Fruit fly (Drosophila melanogaster) whole organism, embryonic: ENCODE measurements around the gene CG43880.

ENCODE experiments used
- Abd-B ChIP-seq: fragments of 200-800 bp; sonication (Bioruptor generic); optimal IDR thresholded peaks from 2 replicates; lab custom pipeline; 2018; ENCODE audit warnings: missing biosample characterization, mild to moderate bottlenecking, missing genetic modification characterization, moderate library complexity
- Atf-2 ChIP-seq: fragments of 200-800 bp; sonication (Bioruptor generic); optimal IDR thresholded peaks from 2 replicates; lab custom pipeline; 2016; ENCODE audit warnings: missing biosample characterization, missing genetic modification characterization
- Blimp-1 ChIP-seq: fragments of 200-800 bp; sonication (Bioruptor generic); optimal IDR thresholded peaks from 3 replicates; lab custom pipeline; 2018; ENCODE audit warnings: missing biosample characterization, missing genetic modification characterization, mild to moderate bottlenecking, moderate library complexity, missing genetic modification reagents
- CG11093 ChIP-seq: fragments of 200-800 bp; sonication (Bioruptor generic); IDR thresholded peaks from 3 replicates; pipeline ENCODE4 v1.3.6; 2022; ENCODE audit warnings: missing biosample characterization, missing genetic modification characterization
- CG11560 ChIP-seq: fragments of 200-800 bp; sonication (Bioruptor generic); IDR thresholded peaks from 3 replicates; pipeline ENCODE4 v1.3.6; 2022; ENCODE audit warnings: missing biosample characterization, missing genetic modification characterization
- CG17802 ChIP-seq: fragments of 200-800 bp; sonication (Bioruptor generic); optimal IDR thresholded peaks from 2 replicates; lab custom pipeline; 2018; ENCODE audit warnings: missing biosample characterization, mild to moderate bottlenecking, missing genetic modification characterization, moderate library complexity
- CG18599 ChIP-seq: fragments of 200-800 bp; sonication (Bioruptor generic); optimal IDR thresholded peaks from 3 replicates; lab custom pipeline; 2017; ENCODE audit warnings: missing biosample characterization, missing genetic modification characterization, mild to moderate bottlenecking, moderate library complexity, missing genetic modification reagents
- CG18619 ChIP-seq: fragments of 200-800 bp; sonication (Bioruptor generic); optimal IDR thresholded peaks from 3 replicates; lab custom pipeline; 2017; ENCODE audit warnings: missing biosample characterization, mild to moderate bottlenecking, missing genetic modification characterization
- CG31365 ChIP-seq: fragments of 200-800 bp; sonication (Bioruptor generic); optimal IDR thresholded peaks from 2 replicates; lab custom pipeline; 2018; ENCODE audit warnings: missing biosample characterization, mild to moderate bottlenecking, missing genetic modification characterization
- CG32767 ChIP-seq: fragments of 200-800 bp; sonication (Bioruptor generic); IDR thresholded peaks from 2 replicates; pipeline ENCODE4 v1.3.6; 2022; ENCODE audit warnings: missing biosample characterization, missing genetic modification characterization
- CG4707 ChIP-seq: fragments of 200-800 bp; sonication (Bioruptor generic); optimal IDR thresholded peaks from 2 replicates; lab custom pipeline; 2018; ENCODE audit warnings: missing biosample characterization, mild to moderate bottlenecking, missing genetic modification characterization, moderate library complexity
- CG6254 ChIP-seq: fragments of 200-800 bp; sonication (Bioruptor generic); optimal IDR thresholded peaks from 3 replicates; lab custom pipeline; 2017; ENCODE audit warnings: mild to moderate bottlenecking, missing biosample characterization, missing genetic modification reagents, missing genetic modification characterization
- CG6654 ChIP-seq: fragments of 200-800 bp; sonication (Bioruptor generic); optimal IDR thresholded peaks from 2 replicates; lab custom pipeline; 2017; ENCODE audit warnings: missing biosample characterization, mild to moderate bottlenecking, missing genetic modification characterization
- CG7357 ChIP-seq: fragments of 200-800 bp; sonication (Bioruptor generic); IDR thresholded peaks from 3 replicates; pipeline ENCODE4 v1.3.6; 2022; ENCODE audit warnings: missing biosample characterization, missing genetic modification characterization
- CG7745 ChIP-seq: fragments of 200-800 bp; sonication (Bioruptor generic); optimal IDR thresholded peaks from 2 replicates; lab custom pipeline; 2018; ENCODE audit warnings: missing biosample characterization, mild to moderate bottlenecking, missing genetic modification characterization, moderate library complexity
- CG9437 ChIP-seq: fragments of 200-800 bp; sonication (Bioruptor generic); optimal IDR thresholded peaks from 2 replicates; lab custom pipeline; 2018; ENCODE audit warnings: missing biosample characterization, mild to moderate bottlenecking, missing genetic modification characterization
- Dip2 ChIP-seq: fragments of 200-800 bp; sonication (Bioruptor generic); IDR thresholded peaks from 2 replicates; pipeline ENCODE4 v1.3.6; 2022; ENCODE audit warnings: missing biosample characterization, missing genetic modification characterization
- GATAe ChIP-seq: fragments of 200-800 bp; sonication (Bioruptor generic); conservative IDR thresholded peaks from 2 replicates; pipeline ENCODE4 v1.3.6; 2022; ENCODE audit warnings: missing biosample characterization, missing genetic modification characterization
- Hr78 ChIP-seq, 2 experiments: fragments of 200-800 bp in 1 of 2; fragments of >200 bp in 1 of 2; sonication (Bioruptor generic) in 1 of 2; optimal IDR thresholded peaks; 2 replicates each; lab custom pipeline; 2017 to 2019; ENCODE audit warnings: missing biosample characterization in 2 of 2, missing genetic modification characterization in 2 of 2, mild to moderate bottlenecking in 1 of 2, moderate library complexity in 1 of 2
- Lim3 ChIP-seq: fragments of 200-800 bp; sonication (Bioruptor generic); IDR thresholded peaks from 2 replicates; pipeline ENCODE4 v1.3.6; 2022; ENCODE audit warnings: missing biosample characterization, missing genetic modification characterization
- MTF-1 ChIP-seq: fragments of 200-800 bp; sonication (Bioruptor generic); optimal IDR thresholded peaks from 2 replicates; lab custom pipeline; 2018; ENCODE audit warnings: missing biosample characterization, mild to moderate bottlenecking, missing genetic modification characterization, borderline replicate concordance
- Pdp1 ChIP-seq, 2 experiments: fragments of 200-800 bp; sonication (Bioruptor generic); optimal IDR thresholded peaks; 3 replicates each; lab custom pipeline; 2016; ENCODE audit warnings: missing biosample characterization in 2 of 2, missing genetic modification characterization in 2 of 2, mild to moderate bottlenecking in 1 of 2, moderate library complexity in 1 of 2
- Ptx1 ChIP-seq: fragments of 200-800 bp; sonication (Bioruptor generic); IDR thresholded peaks from 2 replicates; pipeline ENCODE4 v1.3.6; 2022; ENCODE audit warnings: missing biosample characterization, missing genetic modification characterization
- Rfx ChIP-seq: fragments of 200-800 bp; sonication (Bioruptor generic); IDR thresholded peaks from 2 replicates; pipeline ENCODE4 v1.3.6; 2022; ENCODE audit warnings: missing biosample characterization, missing genetic modification characterization
- Ssrp ChIP-seq: fragments of 200-800 bp; sonication (Bioruptor generic); optimal IDR thresholded peaks from 2 replicates; lab custom pipeline; 2018; ENCODE audit warnings: missing biosample characterization, mild to moderate bottlenecking, missing genetic modification characterization, moderate library complexity
- Trl ChIP-seq, 3 experiments: fragments of >200 bp in 2 of 3; fragments of 200-800 bp in 1 of 3; sonication (Bioruptor generic) in 1 of 3; optimal IDR thresholded peaks; 2 replicates in 1 of 3; 3 replicates in 2 of 3; lab custom pipeline; 2016 to 2017; ENCODE audit warnings: missing biosample characterization in 1 of 3, missing genetic modification characterization in 1 of 3
- YL-1 ChIP-seq: fragments of 200-800 bp; sonication (Bioruptor generic); optimal IDR thresholded peaks from 3 replicates; lab custom pipeline; 2017; ENCODE audit warnings: missing biosample characterization, mild to moderate bottlenecking, missing genetic modification characterization
- az2 ChIP-seq: fragments of 200-800 bp; sonication (Bioruptor generic); optimal IDR thresholded peaks from 3 replicates; lab custom pipeline; 2016; ENCODE audit warnings: missing biosample characterization, missing genetic modification characterization
- bigmax ChIP-seq: fragments of 200-800 bp; sonication (Bioruptor generic); optimal IDR thresholded peaks from 2 replicates; lab custom pipeline; 2018; ENCODE audit warnings: missing biosample characterization, mild to moderate bottlenecking, missing genetic modification characterization
- dati ChIP-seq: fragments of 200-800 bp; sonication (Bioruptor generic); IDR thresholded peaks from 2 replicates; pipeline ENCODE4 v1.3.6; 2022; ENCODE audit warnings: missing biosample characterization, missing genetic modification characterization
- ewg ChIP-seq: fragments of 200-800 bp; sonication (Bioruptor generic); optimal IDR thresholded peaks from 3 replicates; lab custom pipeline; 2017; ENCODE audit warnings: mild to moderate bottlenecking, missing biosample characterization, missing genetic modification reagents, missing genetic modification characterization
- gcm2 ChIP-seq: fragments of 200-800 bp; sonication (Bioruptor generic); optimal IDR thresholded peaks from 2 replicates; lab custom pipeline; 2016; ENCODE audit warnings: missing biosample characterization, missing genetic modification characterization
- grau ChIP-seq: fragments of 200-800 bp; optimal IDR thresholded peaks from 3 replicates; lab custom pipeline; 2019; ENCODE audit warnings: missing biosample characterization, mild to moderate bottlenecking, missing genetic modification characterization, moderate library complexity
- hb ChIP-seq: fragments of 200-800 bp; sonication (Bioruptor generic); IDR thresholded peaks from 3 replicates; pipeline ENCODE4 v1.3.6; 2022; ENCODE audit warnings: missing biosample characterization, missing genetic modification characterization; ENCODE audit not compliant: partially characterized antibody
- hbn ChIP-seq: fragments of 200-800 bp; sonication (Bioruptor generic); IDR thresholded peaks from 2 replicates; pipeline ENCODE4 v1.3.6; 2022; ENCODE audit warnings: missing biosample characterization, missing genetic modification characterization; ENCODE audit not compliant: partially characterized antibody
- hth ChIP-seq: fragments of >200 bp; optimal IDR thresholded peaks from 2 replicates; lab custom pipeline; 2017; ENCODE audit warnings: inconsistent platforms
- inv ChIP-seq: fragments of 200-800 bp; sonication (Bioruptor generic); IDR thresholded peaks from 2 replicates; pipeline ENCODE4 v1.3.6; 2022; ENCODE audit warnings: missing biosample characterization, missing genetic modification characterization; ENCODE audit not compliant: partially characterized antibody
- jing ChIP-seq: fragments of 200-800 bp; sonication (Bioruptor generic); optimal IDR thresholded peaks from 2 replicates; lab custom pipeline; 2018; ENCODE audit warnings: missing biosample characterization, mild to moderate bottlenecking, missing genetic modification characterization
- jumu ChIP-seq: fragments of 200-800 bp; sonication (Bioruptor generic); optimal IDR thresholded peaks from 3 replicates; lab custom pipeline; 2016; ENCODE audit warnings: missing biosample characterization, missing genetic modification characterization
- lab ChIP-seq: fragments of 200-800 bp; sonication (Bioruptor generic); optimal IDR thresholded peaks from 3 replicates; lab custom pipeline; 2017; ENCODE audit warnings: missing biosample characterization, missing genetic modification characterization, mild to moderate bottlenecking, moderate library complexity, missing genetic modification reagents
- lov ChIP-seq, 2 experiments: fragments of 200-800 bp in 1 of 2; fragments of >200 bp in 1 of 2; sonication (Bioruptor generic) in 1 of 2; IDR thresholded peaks in 1 of 2; optimal IDR thresholded peaks in 1 of 2; 2 replicates in 1 of 2; 3 replicates in 1 of 2; pipeline versions ENCODE4 v1.3.6 to Lab custom; 2017 to 2022; ENCODE audit warnings: missing biosample characterization in 1 of 2, missing genetic modification characterization in 1 of 2
- nerfin-1 ChIP-seq: fragments of 200-800 bp; sonication (Bioruptor generic); optimal IDR thresholded peaks from 3 replicates; lab custom pipeline; 2019; ENCODE audit warnings: missing biosample characterization, mild to moderate bottlenecking, missing genetic modification characterization, moderate library complexity
- ranshi ChIP-seq: fragments of 200-800 bp; sonication (Bioruptor generic); IDR thresholded peaks from 2 replicates; pipeline ENCODE4 v1.3.6; 2022; ENCODE audit warnings: missing biosample characterization, missing genetic modification characterization
- rib ChIP-seq: fragments of 200-800 bp; sonication (Bioruptor generic); IDR thresholded peaks from 2 replicates; pipeline ENCODE4 v1.3.6; 2022; ENCODE audit warnings: missing biosample characterization, missing genetic modification characterization
- salm ChIP-seq: fragments of 200-800 bp; sonication (Bioruptor generic); optimal IDR thresholded peaks from 2 replicates; lab custom pipeline; 2018; ENCODE audit warnings: missing biosample characterization, mild to moderate bottlenecking, missing genetic modification characterization
- twi ChIP-seq: fragments of 200-800 bp; optimal IDR thresholded peaks from 2 replicates; lab custom pipeline; 2019; ENCODE audit warnings: missing biosample characterization, mild to moderate bottlenecking, missing genetic modification characterization, moderate library complexity
- wor ChIP-seq: fragments of 200-800 bp; sonication (Bioruptor generic); IDR thresholded peaks from 2 replicates; pipeline ENCODE4 v1.3.6; 2022; ENCODE audit warnings: missing biosample characterization, missing genetic modification characterization

Gene CG43880

DNA sequence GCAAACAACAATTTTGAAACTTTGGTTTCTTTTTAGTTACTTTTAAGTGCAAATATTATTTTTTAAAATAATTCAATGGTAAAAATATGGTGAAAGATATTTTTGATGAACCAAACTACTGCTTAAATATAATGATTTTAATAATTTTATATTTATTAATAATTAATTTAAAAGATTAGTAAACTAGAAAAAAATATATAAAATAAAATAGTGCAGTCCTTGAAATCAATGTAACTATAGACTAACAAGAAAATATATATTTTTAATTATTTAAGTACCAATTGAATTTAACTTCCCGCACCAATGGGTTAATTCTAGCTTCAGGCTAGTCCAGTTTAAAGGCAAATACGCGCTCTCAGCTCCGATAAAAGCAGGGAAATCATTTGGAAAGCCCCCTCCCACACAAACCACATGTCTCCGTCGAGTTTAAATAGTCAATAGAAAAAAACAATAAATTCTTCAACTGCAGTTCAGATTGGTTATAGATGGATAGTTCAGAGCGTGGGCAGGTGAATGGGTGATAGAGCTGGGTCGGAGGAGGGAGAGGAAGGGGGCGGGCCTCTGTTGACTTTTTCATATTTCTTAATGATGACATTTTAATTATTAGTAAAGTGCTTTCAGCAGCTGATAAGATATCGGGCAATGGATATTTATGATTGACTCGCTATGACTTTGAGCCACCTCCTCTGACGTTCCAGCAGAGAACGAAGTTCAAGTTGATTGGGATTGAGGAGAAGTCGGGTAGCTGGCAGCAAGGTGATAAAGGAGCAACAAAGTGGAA, 16.0 kb upstream of the CG43880 start (continued):
- TF ChIP-seq nerfin-1: peak; percentile 8
- TF ChIP-seq CG11093 (GFP tag; lab: Robert Waterston, UW): no peak
- TF ChIP-seq gcm2 (GFP tag; lab: Kevin White, UChicago): no peak
- peak in 1 of 2 experiments; percentile 35 for TF ChIP-seq Hr78 (GFP tag; optimal IDR thresholded peaks at IDR 0.05; lab: Kevin White, UChicago)
- no peak for TF ChIP-seq hb (GFP tag; lab: Robert Waterston, UW)
- TF ChIP-seq hth (lab: Kevin White, UChicago): no peak
- no peak for TF ChIP-seq inv (GFP tag; lab: Robert Waterston, UW)
- no peak for TF ChIP-seq CG11560
- no peak for TF ChIP-seq bigmax
- TF ChIP-seq CG9437 (GFP tag; lab: Kevin White, UChicago): peak; percentile 26
- TF ChIP-seq ranshi: no peak
- no peak for TF ChIP-seq YL-1 (GFP tag; lab: Kevin White, UChicago)
- no peak for TF ChIP-seq lov (optimal IDR thresholded peaks at IDR 0.05; lab: Kevin White, UChicago)
- no peak for TF ChIP-seq lov (GFP tag; IDR thresholded peaks at IDR 0.05; lab: Robert Waterston, UW)
- no peak for TF ChIP-seq CG18619 (GFP tag; lab: Kevin White, UChicago)
- peak; percentile 35 for TF ChIP-seq grau (tag; lab: Kevin White, UChicago)
- TF ChIP-seq CG6254 (GFP tag; lab: Kevin White, UChicago): peak; percentile 37
- TF ChIP-seq lab (GFP tag; lab: Kevin White, UChicago): peak; percentile 23
- TF ChIP-seq CG6654 (GFP tag; lab: Kevin White, UChicago): no peak
- no peak for TF ChIP-seq Ptx1 (GFP tag; lab: Robert Waterston, UW)
- peak; percentile 5 for TF ChIP-seq CG4707
- no peak for TF ChIP-seq Abd-B (GFP tag; lab: Kevin White, UChicago)
- TF ChIP-seq az2 (GFP tag; lab: Kevin White, UChicago): no peak
- TF ChIP-seq rib (GFP tag; lab: Robert Waterston, UW): no peak
- peak; percentile 64; the same call in 1 of the 2 replicates for TF ChIP-seq GATAe (GFP tag; lab: Robert Waterston, UW)
- peak; percentile 2 for TF ChIP-seq MTF-1 (GFP tag; lab: Kevin White, UChicago)
- TF ChIP-seq Atf-2 (GFP tag; lab: Kevin White, UChicago): no peak
- no peak for TF ChIP-seq ewg
- no peak for TF ChIP-seq Dip2 (GFP tag; lab: Robert Waterston, UW)
- TF ChIP-seq Pdp1 (GFP tag; optimal IDR thresholded peaks at IDR 0.05; lab: Kevin White, UChicago): no peak
- no peak for TF ChIP-seq Trl (optimal IDR thresholded peaks at IDR 0.05; lab: Kevin White, UChicago)
- TF ChIP-seq Trl (GFP tag; optimal IDR thresholded peaks at IDR 0.05; lab: Kevin White, UChicago): no peak
- TF ChIP-seq CG32767: no peak
- TF ChIP-seq CG31365 (tag; lab: Kevin White, UChicago): no peak
- no peak for TF ChIP-seq CG7357 (GFP tag; lab: Robert Waterston, UW)
- TF ChIP-seq dati: no peak
- no peak for TF ChIP-seq wor
- TF ChIP-seq CG18599 (GFP tag; lab: Kevin White, UChicago): no peak
- no peak for TF ChIP-seq jing
- no peak for TF ChIP-seq jumu (GFP tag; lab: Kevin White, UChicago)
- peak; percentile 18 for TF ChIP-seq twi (tag; lab: Kevin White, UChicago)
- TF ChIP-seq salm (tag; lab: Kevin White, UChicago): peak; percentile 84
- TF ChIP-seq CG7745: peak; percentile 47
- no peak for TF ChIP-seq hbn
- no peak for TF ChIP-seq CG17802 (tag; lab: Kevin White, UChicago)
- TF ChIP-seq Rfx (GFP tag; lab: Robert Waterston, UW): no peak
- peak; percentile 77; the same call in 1 of the 2 replicates for TF ChIP-seq Lim3
- peak; percentile 14 for TF ChIP-seq Ssrp
- peak; percentile 51 for TF ChIP-seq Blimp-1 (GFP tag; lab: Kevin White, UChicago)
